Fruit fly (Drosophila melanogaster) whole organism, embryonic: ENCODE measurements around the gene CG13063.

Experiments
- Ada2b ChIP-seq: fragments of 200-800 bp; sonication (Bioruptor generic); IDR thresholded peaks from 2 replicates; pipeline ENCODE4 v1.3.6; 2022; ENCODE audit warnings: missing biosample characterization, missing genetic modification characterization
- Atf6 ChIP-seq: fragments of 200-800 bp; sonication (Bioruptor generic); IDR thresholded peaks from 2 replicates; pipeline ENCODE4 v1.3.6; 2022; ENCODE audit warnings: missing biosample characterization, missing genetic modification characterization
- Bteb2 ChIP-seq: fragments of 200-800 bp; sonication (Bioruptor generic); optimal IDR thresholded peaks from 2 replicates; lab custom pipeline; 2016; ENCODE audit warnings: missing biosample characterization, missing genetic modification characterization
- CG11398 ChIP-seq: fragments of 200-800 bp; sonication (Bioruptor generic); optimal IDR thresholded peaks from 2 replicates; lab custom pipeline; 2016; ENCODE audit warnings: missing biosample characterization, missing genetic modification characterization
- CG11696 ChIP-seq: fragments of 200-800 bp; sonication (Bioruptor generic); IDR thresholded peaks from 2 replicates; pipeline ENCODE4 v1.3.6; 2022; ENCODE audit warnings: missing biosample characterization, missing genetic modification characterization
- CG12299 ChIP-seq: fragments of 200-800 bp; sonication (Bioruptor generic); optimal IDR thresholded peaks from 2 replicates; lab custom pipeline; 2018; ENCODE audit warnings: missing biosample characterization, mild to moderate bottlenecking, missing genetic modification characterization
- CG13424 ChIP-seq: fragments of 200-800 bp; sonication (Bioruptor generic); optimal IDR thresholded peaks from 2 replicates; lab custom pipeline; 2019; ENCODE audit warnings: missing biosample characterization, mild to moderate bottlenecking, missing genetic modification characterization, moderate library complexity
- CG1529 ChIP-seq: fragments of 200-800 bp; sonication (Bioruptor generic); optimal IDR thresholded peaks from 3 replicates; lab custom pipeline; 2018; ENCODE audit warnings: missing biosample characterization, missing genetic modification characterization
- CG17328 ChIP-seq: fragments of 200-800 bp; sonication (Bioruptor generic); IDR thresholded peaks from 2 replicates; pipeline ENCODE4 v1.3.6; 2022; ENCODE audit warnings: missing biosample characterization, missing genetic modification characterization
- CG17612 ChIP-seq: fragments of 200-800 bp; sonication (Bioruptor generic); IDR thresholded peaks from 2 replicates; pipeline ENCODE4 v1.3.6; 2022; ENCODE audit warnings: missing biosample characterization, missing genetic modification characterization
- CG1792 ChIP-seq: fragments of 200-800 bp; sonication (Bioruptor generic); optimal IDR thresholded peaks from 2 replicates; lab custom pipeline; 2016; ENCODE audit warnings: missing biosample characterization, missing genetic modification characterization
- CG3065 ChIP-seq: fragments of 200-800 bp; sonication (Bioruptor generic); optimal IDR thresholded peaks from 2 replicates; lab custom pipeline; 2016; ENCODE audit warnings: missing biosample characterization, missing genetic modification characterization
- CG6175 ChIP-seq: fragments of 200-800 bp; sonication (Bioruptor generic); IDR thresholded peaks from 3 replicates; pipeline ENCODE4 v1.3.6; 2022; ENCODE audit warnings: missing biosample characterization, missing genetic modification characterization
- CG6254 ChIP-seq: fragments of 200-800 bp; sonication (Bioruptor generic); optimal IDR thresholded peaks from 3 replicates; lab custom pipeline; 2017; ENCODE audit warnings: mild to moderate bottlenecking, missing biosample characterization, missing genetic modification reagents, missing genetic modification characterization
- CG7786 ChIP-seq: fragments of 200-800 bp; sonication (Bioruptor generic); optimal IDR thresholded peaks from 2 replicates; lab custom pipeline; 2016; ENCODE audit warnings: missing biosample characterization, missing genetic modification characterization
- GATAe ChIP-seq: fragments of 200-800 bp; sonication (Bioruptor generic); conservative IDR thresholded peaks from 2 replicates; pipeline ENCODE4 v1.3.6; 2022; ENCODE audit warnings: missing biosample characterization, missing genetic modification characterization
- HLH3B ChIP-seq: fragments of 200-800 bp; sonication (Bioruptor generic); IDR thresholded peaks from 2 replicates; pipeline ENCODE4 v1.3.6; 2022; ENCODE audit warnings: missing biosample characterization, missing genetic modification characterization
- Hey ChIP-seq: fragments of 200-800 bp; sonication (Bioruptor generic); optimal IDR thresholded peaks from 3 replicates; lab custom pipeline; 2018; ENCODE audit warnings: missing biosample characterization, mild to moderate bottlenecking, missing genetic modification characterization
- HmgD ChIP-seq: fragments of 200-800 bp; sonication (Bioruptor generic); optimal IDR thresholded peaks from 3 replicates; lab custom pipeline; 2016; ENCODE audit warnings: missing biosample characterization, missing genetic modification characterization
- Mes4 ChIP-seq: fragments of 200-800 bp; sonication (Bioruptor generic); optimal IDR thresholded peaks from 2 replicates; lab custom pipeline; 2016; ENCODE audit warnings: missing biosample characterization, missing genetic modification characterization
- NC2α ChIP-seq: fragments of 200-800 bp; sonication (Bioruptor generic); optimal IDR thresholded peaks from 2 replicates; lab custom pipeline; 2016; ENCODE audit warnings: missing biosample characterization, missing genetic modification characterization
- Optix ChIP-seq: fragments of 200-800 bp; sonication (Bioruptor generic); IDR thresholded peaks from 3 replicates; pipeline ENCODE4 v1.3.6; 2022; ENCODE audit warnings: missing biosample characterization, missing genetic modification characterization
- Ptx1 ChIP-seq: fragments of 200-800 bp; sonication (Bioruptor generic); IDR thresholded peaks from 2 replicates; pipeline ENCODE4 v1.3.6; 2022; ENCODE audit warnings: missing biosample characterization, missing genetic modification characterization
- Rfx ChIP-seq: fragments of 200-800 bp; sonication (Bioruptor generic); IDR thresholded peaks from 2 replicates; pipeline ENCODE4 v1.3.6; 2022; ENCODE audit warnings: missing biosample characterization, missing genetic modification characterization
- Sin3A ChIP-seq: fragments of >200 bp; optimal IDR thresholded peaks from 2 replicates; lab custom pipeline; 2018
- Trl ChIP-seq, 3 experiments: fragments of >200 bp in 2 of 3; fragments of 200-800 bp in 1 of 3; sonication (Bioruptor generic) in 1 of 3; optimal IDR thresholded peaks; 2 replicates in 1 of 3; 3 replicates in 2 of 3; lab custom pipeline; 2016 to 2017; ENCODE audit warnings: missing biosample characterization in 1 of 3, missing genetic modification characterization in 1 of 3
- Usf ChIP-seq: fragments of 200-800 bp; sonication (Bioruptor generic); optimal IDR thresholded peaks from 2 replicates; lab custom pipeline; 2017; ENCODE audit warnings: missing genotype, missing biosample characterization, missing genetic modification characterization
- Vsx1 ChIP-seq: fragments of 200-800 bp; sonication (Bioruptor generic); optimal IDR thresholded peaks from 2 replicates; lab custom pipeline; 2017; ENCODE audit warnings: missing biosample characterization, mild to moderate bottlenecking, missing genetic modification characterization, missing genetic modification reagents
- az2 ChIP-seq: fragments of 200-800 bp; sonication (Bioruptor generic); optimal IDR thresholded peaks from 3 replicates; lab custom pipeline; 2016; ENCODE audit warnings: missing biosample characterization, missing genetic modification characterization
- btn ChIP-seq: fragments of 200-800 bp; sonication (Bioruptor generic); optimal IDR thresholded peaks from 2 replicates; lab custom pipeline; 2016; ENCODE audit warnings: missing biosample characterization, missing genetic modification characterization
- dmrt99B ChIP-seq: fragments of 200-800 bp; sonication (Bioruptor generic); optimal IDR thresholded peaks from 2 replicates; lab custom pipeline; 2018; ENCODE audit warnings: missing biosample characterization, mild to moderate bottlenecking, missing genetic modification characterization, moderate library complexity
- dpn ChIP-seq, 2 experiments: fragments of 200-800 bp; sonication (Bioruptor generic); optimal IDR thresholded peaks; 3 replicates each; lab custom pipeline; 2016; ENCODE audit warnings: missing biosample characterization in 2 of 2, missing genetic modification characterization in 2 of 2
- emc ChIP-seq: fragments of 200-800 bp; sonication (Bioruptor generic); optimal IDR thresholded peaks from 2 replicates; lab custom pipeline; 2016; ENCODE audit warnings: missing biosample characterization, missing genetic modification characterization
- en ChIP-seq: fragments of 200-800 bp; sonication (Bioruptor generic); optimal IDR thresholded peaks from 2 replicates; lab custom pipeline; 2016; ENCODE audit warnings: missing biosample characterization, missing genetic modification characterization
- eyg ChIP-seq: fragments of 200-800 bp; sonication (Bioruptor generic); optimal IDR thresholded peaks from 3 replicates; lab custom pipeline; 2016; ENCODE audit warnings: missing biosample characterization, missing genetic modification characterization
- fd3F ChIP-seq: fragments of 200-800 bp; sonication (Bioruptor generic); optimal IDR thresholded peaks from 2 replicates; lab custom pipeline; 2018; ENCODE audit warnings: missing biosample characterization, mild to moderate bottlenecking, missing genetic modification characterization, moderate library complexity
- h ChIP-seq: fragments of >200 bp; optimal IDR thresholded peaks from 2 replicates; lab custom pipeline; 2017
- kay ChIP-seq: fragments of 200-800 bp; sonication (Bioruptor generic); optimal IDR thresholded peaks from 2 replicates; lab custom pipeline; 2016; ENCODE audit warnings: missing biosample characterization, missing genetic modification characterization
- nau ChIP-seq: fragments of 200-800 bp; sonication (Bioruptor generic); optimal IDR thresholded peaks from 3 replicates; lab custom pipeline; 2017; ENCODE audit warnings: missing biosample characterization, mild to moderate bottlenecking, missing genetic modification characterization, missing genetic modification reagents
- pros ChIP-seq: fragments of 200-800 bp; sonication (Bioruptor generic); optimal IDR thresholded peaks from 3 replicates; lab custom pipeline; 2019; ENCODE audit warnings: missing biosample characterization, mild to moderate bottlenecking, missing genetic modification characterization, moderate library complexity
- sd ChIP-seq: fragments of 200-800 bp; sonication (Bioruptor generic); optimal IDR thresholded peaks from 3 replicates; lab custom pipeline; 2018; ENCODE audit warnings: missing biosample characterization, mild to moderate bottlenecking, missing genetic modification characterization, moderate library complexity
- sob ChIP-seq: fragments of 200-800 bp; sonication (Bioruptor generic); IDR thresholded peaks from 2 replicates; pipeline ENCODE4 v1.3.6; 2022; ENCODE audit warnings: missing biosample characterization, missing genetic modification characterization
- sug ChIP-seq: fragments of 200-800 bp; optimal IDR thresholded peaks from 2 replicates; lab custom pipeline; 2019; ENCODE audit warnings: missing biosample characterization, mild to moderate bottlenecking, missing genetic modification characterization, moderate library complexity
- tin ChIP-seq: fragments of 200-800 bp; sonication (Bioruptor generic); optimal IDR thresholded peaks from 3 replicates; lab custom pipeline; 2016; ENCODE audit warnings: missing biosample characterization, missing genetic modification characterization
- trem ChIP-seq: fragments of 200-800 bp; optimal IDR thresholded peaks from 3 replicates; lab custom pipeline; 2019; ENCODE audit warnings: missing biosample characterization, mild to moderate bottlenecking, missing genetic modification characterization, moderate library complexity
- unpg ChIP-seq: fragments of 200-800 bp; sonication (Bioruptor generic); optimal IDR thresholded peaks from 3 replicates; lab custom pipeline; 2018; ENCODE audit warnings: missing biosample characterization, mild to moderate bottlenecking, missing genetic modification characterization, moderate library complexity

Gene CG13063

DNA sequence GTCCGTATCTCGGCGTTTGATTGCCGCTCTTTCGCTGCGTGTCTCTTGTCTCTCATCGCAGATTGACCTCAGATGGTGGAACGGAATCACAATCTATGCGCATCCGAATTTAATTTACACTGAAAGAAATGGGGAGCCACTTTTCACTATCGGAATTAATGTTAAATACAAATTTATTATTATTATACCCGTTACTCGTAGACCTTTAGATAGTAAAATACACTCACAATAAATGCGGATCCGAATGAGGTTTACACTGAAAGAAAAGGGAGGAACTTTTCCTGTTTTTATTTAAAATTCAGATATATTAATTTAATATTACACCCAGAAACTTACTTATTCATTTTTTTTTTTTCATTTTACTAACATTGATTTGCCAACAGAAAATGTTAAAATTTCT is 17.3 kb upstream of the CG13063 start (continued):
- TF ChIP-seq GATAe (GFP tag; lab: Robert Waterston, UW) (no peak), h (lab: Kevin White, UChicago) (no peak), NC2α (GFP tag; lab: Kevin White, UChicago) (no peak), sob (GFP tag; lab: Robert Waterston, UW) (no peak), Ptx1 (0 out of 2 replicates have a peak, but pooled peaks have one; percentile 43), az2 (GFP tag; lab: Kevin White, UChicago) (peak; percentile 31), Bteb2 (no peak), Mes4 (GFP tag; lab: Kevin White, UChicago) (no peak), Usf (GFP tag; lab: Kevin White, UChicago) (no peak), Trl (optimal IDR thresholded peaks at IDR 0.05; lab: Kevin White, UChicago) (no peak), Trl (GFP tag; optimal IDR thresholded peaks at IDR 0.05; lab: Kevin White, UChicago) (no peak), HmgD (GFP tag; lab: Kevin White, UChicago) (no peak), sd (no peak), trem (tag; lab: Kevin White, UChicago) (no peak), CG17612 (GFP tag; lab: Robert Waterston, UW) (no peak), CG6254 (GFP tag; lab: Kevin White, UChicago) (no peak), CG1529 (GFP tag; lab: Kevin White, UChicago) (no peak), dpn (GFP tag; optimal IDR thresholded peaks at IDR 0.05; lab: Kevin White, UChicago) (peak in 1 of 2 experiments; percentile 38), btn (GFP tag; lab: Kevin White, UChicago) (no peak), CG12299 (tag; lab: Kevin White, UChicago) (no peak), kay (GFP tag; lab: Kevin White, UChicago) (no peak), en (GFP tag; lab: Kevin White, UChicago) (no peak), dmrt99B (tag; lab: Kevin White, UChicago) (peak; percentile 43), fd3F (GFP tag; lab: Kevin White, UChicago) (peak; percentile 36), sug (tag; lab: Kevin White, UChicago) (no peak), CG11696 (GFP tag; lab: Robert Waterston, UW) (peak; percentile 44; the same call in 1 of the 2 replicates), Sin3A (lab: Kevin White, UChicago) (no peak), CG17328 (GFP tag; lab: Robert Waterston, UW) (peak; percentile 44; the same call in 1 of the 2 replicates), unpg (GFP tag; lab: Kevin White, UChicago) (peak; percentile 59), Rfx (peak; percentile 38; the same call in 1 of the 2 replicates), Atf6 (GFP tag; lab: Robert Waterston, UW) (peak; percentile 38; the same call in 1 of the 2 replicates), nau (GFP tag; lab: Kevin White, UChicago) (no peak), CG6175 (GFP tag; lab: Robert Waterston, UW) (no peak), CG1792 (GFP tag; lab: Kevin White, UChicago) (no peak), CG7786 (GFP tag; lab: Kevin White, UChicago) (no peak), CG13424 (tag; lab: Kevin White, UChicago) (peak; percentile 41), Hey (tag; lab: Kevin White, UChicago) (no peak), pros (GFP tag; lab: Kevin White, UChicago) (no peak), Vsx1 (GFP tag; lab: Kevin White, UChicago) (no peak), HLH3B (GFP tag; lab: Robert Waterston, UW) (no peak), CG3065 (GFP tag; lab: Kevin White, UChicago) (no peak), Ada2b (GFP tag; lab: Robert Waterston, UW) (peak; percentile 58; the same call in 1 of the 2 replicates), emc (GFP tag; lab: Kevin White, UChicago) (no peak), Optix (no peak), CG11398 (GFP tag; lab: Kevin White, UChicago) (no peak), tin (GFP tag; lab: Kevin White, UChicago) (peak; percentile 10), eyg (GFP tag; lab: Kevin White, UChicago) (no peak)
